Fruit fly (Drosophila melanogaster) whole organism, embryonic: ENCODE measurements around the gene Hacd1.

Experiments used
- Asciz ChIP-seq: fragments of 200-800 bp; sonication (Bioruptor generic); optimal IDR thresholded peaks from 2 replicates; lab custom pipeline; 2017; ENCODE audit warnings: missing biosample characterization, mild to moderate bottlenecking, missing genetic modification characterization, missing genetic modification reagents
- CG11093 ChIP-seq: fragments of 200-800 bp; sonication (Bioruptor generic); IDR thresholded peaks from 3 replicates; pipeline ENCODE4 v1.3.6; 2022; ENCODE audit warnings: missing biosample characterization, missing genetic modification characterization
- CG13123 ChIP-seq: fragments of 200-800 bp; sonication (Bioruptor generic); optimal IDR thresholded peaks from 2 replicates; lab custom pipeline; 2016; ENCODE audit warnings: missing biosample characterization, missing genetic modification characterization
- CG13894 ChIP-seq: fragments of 200-800 bp; sonication (Bioruptor generic); optimal IDR thresholded peaks from 3 replicates; lab custom pipeline; 2018; ENCODE audit warnings: missing biosample characterization, mild to moderate bottlenecking, missing genetic modification characterization, moderate library complexity
- CG15696 ChIP-seq: fragments of 200-800 bp; sonication (Bioruptor generic); optimal IDR thresholded peaks from 2 replicates; lab custom pipeline; 2019; ENCODE audit warnings: missing biosample characterization, mild to moderate bottlenecking, missing genetic modification characterization, moderate library complexity
- CG17912 ChIP-seq: fragments of 200-800 bp; sonication (Bioruptor generic); optimal IDR thresholded peaks from 2 replicates; lab custom pipeline; 2018; ENCODE audit warnings: missing biosample characterization, mild to moderate bottlenecking, missing genetic modification characterization
- CG1832 ChIP-seq: fragments of 200-800 bp; sonication (Bioruptor generic); optimal IDR thresholded peaks from 2 replicates; lab custom pipeline; 2017; ENCODE audit warnings: missing biosample characterization, mild to moderate bottlenecking, missing genetic modification characterization, inconsistent platforms
- CG2889 ChIP-seq: fragments of 200-800 bp; sonication (Bioruptor generic); IDR thresholded peaks from 3 replicates; pipeline ENCODE4 v1.3.6; 2022; ENCODE audit warnings: missing biosample characterization, missing genetic modification characterization
- CG3847 ChIP-seq: fragments of 200-800 bp; sonication (Bioruptor generic); IDR thresholded peaks from 2 replicates; pipeline ENCODE4 v1.3.6; 2022; ENCODE audit warnings: missing biosample characterization, missing genetic modification characterization
- CG4820 ChIP-seq: fragments of 200-800 bp; sonication (Bioruptor generic); optimal IDR thresholded peaks from 3 replicates; lab custom pipeline; 2016; ENCODE audit warnings: missing biosample characterization, missing genetic modification characterization
- CG6175 ChIP-seq: fragments of 200-800 bp; sonication (Bioruptor generic); IDR thresholded peaks from 3 replicates; pipeline ENCODE4 v1.3.6; 2022; ENCODE audit warnings: missing biosample characterization, missing genetic modification characterization
- CG7271 ChIP-seq: fragments of 200-800 bp; sonication (Bioruptor generic); optimal IDR thresholded peaks from 2 replicates; lab custom pipeline; 2018; ENCODE audit warnings: missing biosample characterization, mild to moderate bottlenecking, missing genetic modification characterization, moderate library complexity
- CG7839 ChIP-seq: fragments of 200-800 bp; sonication (Bioruptor generic); optimal IDR thresholded peaks from 3 replicates; lab custom pipeline; 2018; ENCODE audit warnings: missing biosample characterization, mild to moderate bottlenecking, missing genetic modification characterization, moderate library complexity
- CG9437 ChIP-seq: fragments of 200-800 bp; sonication (Bioruptor generic); optimal IDR thresholded peaks from 2 replicates; lab custom pipeline; 2018; ENCODE audit warnings: missing biosample characterization, mild to moderate bottlenecking, missing genetic modification characterization
- D19A ChIP-seq: fragments of 200-800 bp; optimal IDR thresholded peaks from 3 replicates; lab custom pipeline; 2019; ENCODE audit warnings: missing biosample characterization, mild to moderate bottlenecking, missing genetic modification characterization, moderate library complexity
- Dad ChIP-seq: fragments of 200-800 bp; sonication (Bioruptor generic); optimal IDR thresholded peaks from 3 replicates; lab custom pipeline; 2016; ENCODE audit warnings: missing biosample characterization, missing genetic modification characterization
- Elba2 ChIP-seq: fragments of 200-800 bp; sonication (Bioruptor generic); optimal IDR thresholded peaks from 3 replicates; lab custom pipeline; 2016; ENCODE audit warnings: missing biosample characterization, missing genetic modification characterization
- Trl ChIP-seq, 3 experiments: fragments of >200 bp in 2 of 3; fragments of 200-800 bp in 1 of 3; sonication (Bioruptor generic) in 1 of 3; optimal IDR thresholded peaks; 2 replicates in 1 of 3; 3 replicates in 2 of 3; lab custom pipeline; 2016 to 2017; ENCODE audit warnings: missing biosample characterization in 1 of 3, missing genetic modification characterization in 1 of 3
- ab ChIP-seq: fragments of 200-800 bp; sonication (Bioruptor generic); optimal IDR thresholded peaks from 2 replicates; lab custom pipeline; 2016; ENCODE audit warnings: missing biosample characterization, missing genetic modification characterization
- cad ChIP-seq: fragments of >200 bp; optimal IDR thresholded peaks from 2 replicates; lab custom pipeline; 2017; ENCODE audit warnings: missing biosample characterization, missing genetic modification characterization
- cg ChIP-seq: fragments of 200-800 bp; sonication (Bioruptor generic); optimal IDR thresholded peaks from 3 replicates; lab custom pipeline; 2019; ENCODE audit warnings: missing biosample characterization, mild to moderate bottlenecking, missing genetic modification characterization, moderate library complexity
- cwo ChIP-seq: fragments of 200-800 bp; sonication (Bioruptor generic); optimal IDR thresholded peaks from 3 replicates; lab custom pipeline; 2017; ENCODE audit warnings: missing biosample characterization, missing genetic modification characterization, mild to moderate bottlenecking, moderate library complexity, missing genetic modification reagents
- danr ChIP-seq: fragments of 200-800 bp; sonication (Bioruptor generic); IDR thresholded peaks from 2 replicates; pipeline ENCODE4 v1.3.6; 2022; ENCODE audit warnings: missing biosample characterization, missing genetic modification characterization
- eve ChIP-seq, 2 experiments: fragments of >200 bp; optimal IDR thresholded peaks; 2 replicates each; lab custom pipeline; 2017; ENCODE audit warnings: missing biosample characterization in 2 of 2, missing genetic modification characterization in 2 of 2
- fd3F ChIP-seq: fragments of 200-800 bp; sonication (Bioruptor generic); optimal IDR thresholded peaks from 2 replicates; lab custom pipeline; 2018; ENCODE audit warnings: missing biosample characterization, mild to moderate bottlenecking, missing genetic modification characterization, moderate library complexity
- pros ChIP-seq: fragments of 200-800 bp; sonication (Bioruptor generic); optimal IDR thresholded peaks from 3 replicates; lab custom pipeline; 2019; ENCODE audit warnings: missing biosample characterization, mild to moderate bottlenecking, missing genetic modification characterization, moderate library complexity
- sens ChIP-seq: fragments of 200-800 bp; sonication (Bioruptor generic); peaks from one replicate; lab custom pipeline; 2016; ENCODE audit warnings: missing biosample characterization, missing genetic modification characterization
- slou ChIP-seq: fragments of 200-800 bp; sonication (Bioruptor generic); optimal IDR thresholded peaks from 3 replicates; lab custom pipeline; 2016; ENCODE audit warnings: missing biosample characterization, missing genetic modification characterization
- sna ChIP-seq: fragments of 200-800 bp; sonication (Bioruptor generic); IDR thresholded peaks from 2 replicates; pipeline ENCODE4 v1.3.6; 2022; ENCODE audit warnings: missing biosample characterization, missing genetic modification characterization; ENCODE audit not compliant: partially characterized antibody
- wor ChIP-seq: fragments of 200-800 bp; sonication (Bioruptor generic); IDR thresholded peaks from 2 replicates; pipeline ENCODE4 v1.3.6; 2022; ENCODE audit warnings: missing biosample characterization, missing genetic modification characterization
- z ChIP-seq: fragments of 200-800 bp; sonication (Bioruptor generic); IDR thresholded peaks from 3 replicates; pipeline ENCODE4 v1.3.6; 2022; ENCODE audit warnings: missing biosample characterization, missing genetic modification characterization
- zen ChIP-seq: fragments of 200-800 bp; sonication (Bioruptor generic); optimal IDR thresholded peaks from 3 replicates; lab custom pipeline; 2018; ENCODE audit warnings: missing biosample characterization, mild to moderate bottlenecking, missing genetic modification characterization, moderate library complexity

Hacd1 gene

dm6 chr2L:11970853-11971397 lies 31.1 kb downstream of the Hacd1 start (continued):
- no peak for TF ChIP-seq CG7839

dm6 chr2L:11970343-11970742 lies 31.7 kb downstream of the Hacd1 start:
- TF ChIP-seq CG4820 (GFP tag; lab: Kevin White, UChicago) (peak; percentile 9), Dad (no peak), z (peak; percentile 69; the same call in 2 of the 3 replicates), CG7271 (no peak), eve (GFP tag; optimal IDR thresholded peaks at IDR 0.05; lab: Kevin White, UChicago) (peak in 1 of 2 experiments; percentile 76), sens (GFP tag; lab: Kevin White, UChicago) (peak; percentile 75), sna (GFP tag; lab: Robert Waterston, UW) (no peak), danr (GFP tag; lab: Robert Waterston, UW) (no peak)

dm6 chr2L:11969424-11969823 lies 32.6 kb downstream of the Hacd1 start:
- TF ChIP-seq CG9437 (GFP tag; lab: Kevin White, UChicago) (no peak), CG13894 (tag; lab: Kevin White, UChicago) (peak; percentile 53)

dm6 chr2L:11968581-11969272 lies 33.3 kb downstream of the Hacd1 start:
- peak; percentile 45 for TF ChIP-seq sens (GFP tag; lab: Kevin White, UChicago)
- TF ChIP-seq CG1832 (GFP tag; lab: Kevin White, UChicago) = peak; percentile 66
- no peak for TF ChIP-seq CG2889 (GFP tag; lab: Robert Waterston, UW)
- TF ChIP-seq Trl (optimal IDR thresholded peaks at IDR 0.05; lab: Kevin White, UChicago) = peak in 1 of 2 experiments; percentile 21
- TF ChIP-seq Trl (GFP tag; optimal IDR thresholded peaks at IDR 0.05; lab: Kevin White, UChicago) = no peak
- TF ChIP-seq CG13123 = no peak
- peak; percentile 10 for TF ChIP-seq pros (GFP tag; lab: Kevin White, UChicago)
- no peak for TF ChIP-seq CG11093 (GFP tag; lab: Robert Waterston, UW)
- TF ChIP-seq cad (GFP tag; lab: Kevin White, UChicago) = peak; percentile 40
- no peak for TF ChIP-seq fd3F (GFP tag; lab: Kevin White, UChicago)
- peak; percentile 47 for TF ChIP-seq cg
- peak; percentile 80 for TF ChIP-seq D19A (tag; lab: Kevin White, UChicago)
- TF ChIP-seq Elba2 (GFP tag; lab: Kevin White, UChicago) = no peak
- no peak for TF ChIP-seq wor (GFP tag; lab: Robert Waterston, UW)
- no peak for TF ChIP-seq Asciz (GFP tag; lab: Kevin White, UChicago)
- TF ChIP-seq CG3847 (GFP tag; lab: Robert Waterston, UW) = no peak
- TF ChIP-seq ab (GFP tag; lab: Kevin White, UChicago) = no peak
- TF ChIP-seq zen (tag; lab: Kevin White, UChicago) = peak; percentile 59
- no peak for TF ChIP-seq CG15696 (tag; lab: Kevin White, UChicago)
- peak; percentile 69; the same call in 1 of the 3 replicates for TF ChIP-seq CG6175 (GFP tag; lab: Robert Waterston, UW)
- peak; percentile 1 for TF ChIP-seq cwo (GFP tag; lab: Kevin White, UChicago)
- TF ChIP-seq slou (GFP tag; lab: Kevin White, UChicago) = no peak
- no peak for TF ChIP-seq CG17912 (GFP tag; lab: Kevin White, UChicago)
